Fruit fly (Drosophila melanogaster) whole organism, embryonic: Measurements from ENCODE around the gene M6.
A peak's percentile ranks its signal among the peaks of the same experiment; 100 is the strongest.

Experiments used
- Aef1 ChIP-seq: fragments of 200-800 bp; sonication (Bioruptor generic); IDR thresholded peaks from 3 replicates; pipeline ENCODE4 v1.3.6; 2022; ENCODE audit warnings: missing biosample characterization, missing genetic modification characterization
- Bdp1 ChIP-seq: fragments of 200-800 bp; sonication (Bioruptor generic); optimal IDR thresholded peaks from 3 replicates; lab custom pipeline; 2016; ENCODE audit warnings: missing biosample characterization, missing genetic modification characterization
- CG12744 ChIP-seq: fragments of 200-800 bp; sonication (Bioruptor generic); optimal IDR thresholded peaks from 2 replicates; lab custom pipeline; 2016; ENCODE audit warnings: missing biosample characterization, missing genetic modification characterization
- CG13624 ChIP-seq: fragments of 200-800 bp; sonication (Bioruptor generic); optimal IDR thresholded peaks from 2 replicates; lab custom pipeline; 2016; ENCODE audit warnings: missing biosample characterization, missing genetic modification characterization
- CG14710 ChIP-seq: fragments of 200-800 bp; sonication (Bioruptor generic); optimal IDR thresholded peaks from 3 replicates; lab custom pipeline; 2019; ENCODE audit warnings: missing biosample characterization, mild to moderate bottlenecking, missing genetic modification characterization, moderate library complexity
- CG14965 ChIP-seq: fragments of 200-800 bp; sonication (Bioruptor generic); optimal IDR thresholded peaks from 2 replicates; lab custom pipeline; 2016; ENCODE audit warnings: missing biosample characterization, missing genetic modification characterization, borderline replicate concordance
- CG15479 ChIP-seq: fragments of 200-800 bp; sonication (Bioruptor generic); optimal IDR thresholded peaks from 3 replicates; lab custom pipeline; 2019; ENCODE audit warnings: missing biosample characterization, mild to moderate bottlenecking, missing genetic modification characterization, moderate library complexity
- CG17186 ChIP-seq: fragments of 200-800 bp; sonication (Bioruptor generic); optimal IDR thresholded peaks from 3 replicates; lab custom pipeline; 2017; ENCODE audit warnings: missing biosample characterization, missing genetic modification reagents, missing genetic modification characterization
- CG17568 ChIP-seq: fragments of 200-800 bp; sonication (Bioruptor generic); optimal IDR thresholded peaks from 2 replicates; lab custom pipeline; 2018; ENCODE audit warnings: missing biosample characterization, mild to moderate bottlenecking, missing genetic modification characterization, moderate library complexity
- CG2199 ChIP-seq: fragments of 200-800 bp; sonication (Bioruptor generic); IDR thresholded peaks from 3 replicates; pipeline ENCODE4 v1.3.6; 2022; ENCODE audit warnings: missing biosample characterization, missing genetic modification characterization
- CG2712 ChIP-seq: fragments of 200-800 bp; optimal IDR thresholded peaks from 3 replicates; lab custom pipeline; 2019; ENCODE audit warnings: missing biosample characterization, mild to moderate bottlenecking, missing genetic modification characterization, moderate library complexity
- CG3281 ChIP-seq: fragments of 200-800 bp; sonication (Bioruptor generic); optimal IDR thresholded peaks from 3 replicates; lab custom pipeline; 2017; ENCODE audit warnings: missing biosample characterization, mild to moderate bottlenecking, missing genetic modification characterization
- CG4854 ChIP-seq: fragments of 200-800 bp; sonication (Bioruptor generic); optimal IDR thresholded peaks from 2 replicates; lab custom pipeline; 2016; ENCODE audit warnings: missing biosample characterization, missing genetic modification characterization, inconsistent platforms
- CG6791 ChIP-seq: fragments of 200-800 bp; sonication (Bioruptor generic); IDR thresholded peaks from 3 replicates; pipeline ENCODE4 v1.3.6; 2022; ENCODE audit warnings: missing biosample characterization, missing genetic modification characterization; ENCODE audit not compliant: partially characterized antibody
- CG7745 ChIP-seq: fragments of 200-800 bp; sonication (Bioruptor generic); optimal IDR thresholded peaks from 2 replicates; lab custom pipeline; 2018; ENCODE audit warnings: missing biosample characterization, mild to moderate bottlenecking, missing genetic modification characterization, moderate library complexity
- CG8478 ChIP-seq: fragments of >200 bp; optimal IDR thresholded peaks from 2 replicates; lab custom pipeline; 2018
- CG8944 ChIP-seq: fragments of 200-800 bp; sonication (Bioruptor generic); optimal IDR thresholded peaks from 3 replicates; lab custom pipeline; 2016; ENCODE audit warnings: missing biosample characterization, missing genetic modification characterization
- CoRest ChIP-seq: fragments of 200-800 bp; sonication (Bioruptor generic); optimal IDR thresholded peaks from 3 replicates; lab custom pipeline; 2018; ENCODE audit warnings: missing biosample characterization, mild to moderate bottlenecking, missing genetic modification characterization, moderate library complexity
- Dip2 ChIP-seq: fragments of 200-800 bp; sonication (Bioruptor generic); IDR thresholded peaks from 2 replicates; pipeline ENCODE4 v1.3.6; 2022; ENCODE audit warnings: missing biosample characterization, missing genetic modification characterization
- Dp ChIP-seq: fragments of 200-800 bp; sonication (Bioruptor generic); optimal IDR thresholded peaks from 2 replicates; lab custom pipeline; 2018; ENCODE audit warnings: missing biosample characterization, mild to moderate bottlenecking, missing genetic modification characterization, moderate library complexity
- Ets97D ChIP-seq: fragments of 200-800 bp; sonication (Bioruptor generic); optimal IDR thresholded peaks from 3 replicates; lab custom pipeline; 2016; ENCODE audit warnings: missing biosample characterization, missing genetic modification characterization
- HHEX ChIP-seq: fragments of 200-800 bp; sonication (Bioruptor generic); optimal IDR thresholded peaks from 3 replicates; lab custom pipeline; 2017; ENCODE audit warnings: missing biosample characterization, mild to moderate bottlenecking, missing genetic modification characterization, missing genetic modification reagents
- HLH4C ChIP-seq: fragments of 200-800 bp; sonication (Bioruptor generic); IDR thresholded peaks from 3 replicates; pipeline ENCODE4 v1.3.6; 2022; ENCODE audit warnings: missing biosample characterization, missing genetic modification characterization; ENCODE audit not compliant: partially characterized antibody
- Hr78 ChIP-seq, 2 experiments: fragments of 200-800 bp in 1 of 2; fragments of >200 bp in 1 of 2; sonication (Bioruptor generic) in 1 of 2; optimal IDR thresholded peaks; 2 replicates each; lab custom pipeline; 2017 to 2019; ENCODE audit warnings: missing biosample characterization in 2 of 2, missing genetic modification characterization in 2 of 2, mild to moderate bottlenecking in 1 of 2, moderate library complexity in 1 of 2
- Jarid2 ChIP-seq: fragments of 200-800 bp; sonication (Bioruptor generic); optimal IDR thresholded peaks from 3 replicates; lab custom pipeline; 2017; ENCODE audit warnings: mild to moderate bottlenecking, missing biosample characterization, missing genetic modification reagents, missing genetic modification characterization
- Mes4 ChIP-seq: fragments of 200-800 bp; sonication (Bioruptor generic); optimal IDR thresholded peaks from 2 replicates; lab custom pipeline; 2016; ENCODE audit warnings: missing biosample characterization, missing genetic modification characterization
- NK7.1 ChIP-seq: fragments of 200-800 bp; sonication (Bioruptor generic); optimal IDR thresholded peaks from 3 replicates; lab custom pipeline; 2016; ENCODE audit warnings: missing biosample characterization, missing genetic modification characterization
- Nf-YB ChIP-seq: fragments of 200-800 bp; sonication (Bioruptor generic); optimal IDR thresholded peaks from 3 replicates; lab custom pipeline; 2019; ENCODE audit warnings: missing biosample characterization, mild to moderate bottlenecking, missing genetic modification characterization, moderate library complexity
- Opbp ChIP-seq: fragments of 200-800 bp; sonication (Bioruptor generic); IDR thresholded peaks from 3 replicates; pipeline ENCODE4 v1.3.6; 2022; ENCODE audit warnings: missing biosample characterization, missing genetic modification characterization; ENCODE audit not compliant: partially characterized antibody
- Spps ChIP-seq: fragments of 200-800 bp; sonication (Bioruptor generic); optimal IDR thresholded peaks from 2 replicates; lab custom pipeline; 2018; ENCODE audit warnings: missing biosample characterization, mild to moderate bottlenecking, missing genetic modification characterization
- abd-A ChIP-seq: fragments of 200-800 bp; sonication (Bioruptor generic); optimal IDR thresholded peaks from 3 replicates; lab custom pipeline; 2019; ENCODE audit warnings: missing biosample characterization, mild to moderate bottlenecking, missing genetic modification characterization, moderate library complexity
- cas ChIP-seq: fragments of 200-800 bp; sonication (Bioruptor generic); IDR thresholded peaks from 2 replicates; pipeline ENCODE4 v1.3.6; 2022; ENCODE audit warnings: missing biosample characterization, missing genetic modification characterization
- chif ChIP-seq, 2 experiments: fragments of 200-800 bp; sonication (Bioruptor generic); optimal IDR thresholded peaks; 3 replicates each; lab custom pipeline; 2016; ENCODE audit warnings: missing biosample characterization in 2 of 2, missing genetic modification characterization in 2 of 2
- dmrt99B ChIP-seq: fragments of 200-800 bp; sonication (Bioruptor generic); optimal IDR thresholded peaks from 2 replicates; lab custom pipeline; 2018; ENCODE audit warnings: missing biosample characterization, mild to moderate bottlenecking, missing genetic modification characterization, moderate library complexity
- fd102C ChIP-seq: fragments of 200-800 bp; sonication (Bioruptor generic); optimal IDR thresholded peaks from 2 replicates; lab custom pipeline; 2018; ENCODE audit warnings: missing biosample characterization, mild to moderate bottlenecking, missing genetic modification characterization, moderate library complexity
- gce ChIP-seq: fragments of 200-800 bp; sonication (Bioruptor generic); IDR thresholded peaks from 3 replicates; pipeline ENCODE4 v1.3.6; 2022; ENCODE audit warnings: missing biosample characterization, missing genetic modification characterization
- ham ChIP-seq: fragments of 200-800 bp; sonication (Bioruptor generic); IDR thresholded peaks from 2 replicates; pipeline ENCODE4 v1.3.6; 2022; ENCODE audit warnings: missing biosample characterization, missing genetic modification characterization
- ind ChIP-seq: fragments of 200-800 bp; sonication (Bioruptor generic); optimal IDR thresholded peaks from 3 replicates; lab custom pipeline; 2016; ENCODE audit warnings: missing biosample characterization, missing genetic modification characterization
- jing ChIP-seq: fragments of 200-800 bp; sonication (Bioruptor generic); optimal IDR thresholded peaks from 2 replicates; lab custom pipeline; 2018; ENCODE audit warnings: missing biosample characterization, mild to moderate bottlenecking, missing genetic modification characterization
- lola ChIP-seq, 3 experiments: fragments of >200 bp in 2 of 3; fragments of 200-800 bp in 1 of 3; sonication (Bioruptor generic) in 1 of 3; optimal IDR thresholded peaks; 2 replicates each; lab custom pipeline; 2017 to 2019; ENCODE audit warnings: missing biosample characterization in 3 of 3, missing genetic modification characterization in 3 of 3, mild to moderate bottlenecking in 1 of 3, moderate library complexity in 1 of 3
- luna ChIP-seq: fragments of 200-800 bp; sonication (Bioruptor generic); optimal IDR thresholded peaks from 2 replicates; lab custom pipeline; 2016; ENCODE audit warnings: missing biosample characterization, missing genetic modification characterization
- nmo ChIP-seq: fragments of 200-800 bp; sonication (Bioruptor generic); optimal IDR thresholded peaks from 2 replicates; lab custom pipeline; 2018; ENCODE audit warnings: missing biosample characterization, mild to moderate bottlenecking, missing genetic modification characterization, moderate library complexity
- org-1 ChIP-seq: fragments of 200-800 bp; sonication (Bioruptor generic); optimal IDR thresholded peaks from 2 replicates; lab custom pipeline; 2017; ENCODE audit warnings: missing biosample characterization, missing genetic modification characterization
- pb ChIP-seq: fragments of 200-800 bp; sonication (Bioruptor generic); optimal IDR thresholded peaks from 3 replicates; lab custom pipeline; 2016; ENCODE audit warnings: missing biosample characterization, missing genetic modification characterization
- psq ChIP-seq: fragments of 200-800 bp; sonication (Bioruptor generic); optimal IDR thresholded peaks from 2 replicates; lab custom pipeline; 2017; ENCODE audit warnings: missing biosample characterization, missing genetic modification characterization
- sens ChIP-seq: fragments of 200-800 bp; sonication (Bioruptor generic); peaks from one replicate; lab custom pipeline; 2016; ENCODE audit warnings: missing biosample characterization, missing genetic modification characterization
- stwl ChIP-seq: fragments of 200-800 bp; sonication (Bioruptor generic); optimal IDR thresholded peaks from 3 replicates; lab custom pipeline; 2018; ENCODE audit warnings: missing biosample characterization, mild to moderate bottlenecking, missing genetic modification characterization, moderate library complexity
- tio ChIP-seq: fragments of 200-800 bp; sonication (Bioruptor generic); optimal IDR thresholded peaks from 2 replicates; lab custom pipeline; 2017; ENCODE audit warnings: missing biosample characterization, missing genetic modification characterization, inconsistent platforms
- tup ChIP-seq: fragments of 200-800 bp; sonication (Bioruptor generic); optimal IDR thresholded peaks from 2 replicates; lab custom pipeline; 2016; ENCODE audit warnings: missing biosample characterization, mild to moderate bottlenecking, missing genetic modification characterization, moderate library complexity
- wdn ChIP-seq: fragments of 200-800 bp; sonication (Bioruptor generic); IDR thresholded peaks from 2 replicates; pipeline ENCODE4 v1.3.6; 2022; ENCODE audit warnings: missing biosample characterization, missing genetic modification characterization

M6 gene

dm6 chr3L:21464240-21464639, 43.4 kb upstream of the M6 start (continued):
- TF ChIP-seq Mes4: peak; percentile 9
- TF ChIP-seq CG8478 (lab: Kevin White, UChicago): no peak
- TF ChIP-seq chif (GFP tag; optimal IDR thresholded peaks at IDR 0.05; lab: Kevin White, UChicago): peak; percentile 54 to 62
- TF ChIP-seq nmo (GFP tag; lab: Kevin White, UChicago): peak; percentile 68
- TF ChIP-seq tio: no peak
- TF ChIP-seq Jarid2: peak; percentile 53
- TF ChIP-seq dmrt99B: peak; percentile 56
- peak; percentile 64 for TF ChIP-seq NK7.1
- no peak for TF ChIP-seq ham (GFP tag; lab: Robert Waterston, UW)
- no peak for TF ChIP-seq cas (GFP tag; lab: Robert Waterston, UW)
- TF ChIP-seq CG14710 (tag; lab: Kevin White, UChicago): peak; percentile 92
- TF ChIP-seq psq (GFP tag; lab: Kevin White, UChicago): no peak
- TF ChIP-seq Bdp1 (GFP tag; lab: Kevin White, UChicago): peak; percentile 45
- TF ChIP-seq CG6791 (GFP tag; lab: Robert Waterston, UW): no peak
- peak; percentile 91 for TF ChIP-seq CG7745 (tag; lab: Kevin White, UChicago)
- peak; percentile 63 for TF ChIP-seq CG17186 (GFP tag; lab: Kevin White, UChicago)
- peak; percentile 91 for TF ChIP-seq CG2712 (tag; lab: Kevin White, UChicago)
- TF ChIP-seq sens (GFP tag; lab: Kevin White, UChicago): peak; percentile 96
- TF ChIP-seq CG3281 (GFP tag; lab: Kevin White, UChicago): no peak
- TF ChIP-seq Aef1 (GFP tag; lab: Robert Waterston, UW): no peak
- TF ChIP-seq CG12744 (GFP tag; lab: Kevin White, UChicago): peak; percentile 17
- TF ChIP-seq Dip2 (GFP tag; lab: Robert Waterston, UW): no peak
- peak; percentile 79 for TF ChIP-seq CG17568 (GFP tag; lab: Kevin White, UChicago)
- peak; percentile 8 for TF ChIP-seq CG8944 (GFP tag; lab: Kevin White, UChicago)
- no peak for TF ChIP-seq wdn (GFP tag; lab: Robert Waterston, UW)
- peak; percentile 43; the same call in 2 of the 3 replicates for TF ChIP-seq CG2199 (GFP tag; lab: Robert Waterston, UW)
- peak; percentile 88 for TF ChIP-seq Spps (tag; lab: Kevin White, UChicago)
- no peak for TF ChIP-seq Ets97D (GFP tag; lab: Kevin White, UChicago)
- TF ChIP-seq Opbp (GFP tag; lab: Robert Waterston, UW): no peak
- TF ChIP-seq HHEX (GFP tag; lab: Kevin White, UChicago): peak; percentile 64
- TF ChIP-seq ind (GFP tag; lab: Kevin White, UChicago): no peak
- no peak for TF ChIP-seq HLH4C (GFP tag; lab: Robert Waterston, UW)
- TF ChIP-seq org-1 (GFP tag; lab: Kevin White, UChicago): peak; percentile 81
- no peak for TF ChIP-seq Dp (GFP tag; lab: Kevin White, UChicago)
- TF ChIP-seq gce: peak; percentile 61; the same call in 2 of the 3 replicates
- TF ChIP-seq tup (GFP tag; lab: Kevin White, UChicago): no peak
- peak; percentile 53 for TF ChIP-seq CG4854 (GFP tag; lab: Kevin White, UChicago)
- TF ChIP-seq lola (GFP tag; optimal IDR thresholded peaks at IDR 0.05; lab: Kevin White, UChicago): peak in 1 of 3 experiments; percentile 92
- no peak for TF ChIP-seq stwl (tag; lab: Kevin White, UChicago)
- no peak for TF ChIP-seq pb
- TF ChIP-seq Hr78 (GFP tag; optimal IDR thresholded peaks at IDR 0.05; lab: Kevin White, UChicago): peak in 1 of 2 experiments; percentile 61
- peak; percentile 62 for TF ChIP-seq Nf-YB (GFP tag; lab: Kevin White, UChicago)
- TF ChIP-seq CG14965 (GFP tag; lab: Kevin White, UChicago): peak; percentile 6
- peak; percentile 76 for TF ChIP-seq CoRest (tag; lab: Kevin White, UChicago)
- TF ChIP-seq CG13624 (GFP tag; lab: Kevin White, UChicago): no peak
- TF ChIP-seq fd102C (GFP tag; lab: Kevin White, UChicago): peak; percentile 100
- TF ChIP-seq abd-A (tag; lab: Kevin White, UChicago): no peak
- TF ChIP-seq luna (GFP tag; lab: Kevin White, UChicago): no peak
- peak; percentile 91 for TF ChIP-seq CG15479 (GFP tag; lab: Kevin White, UChicago)
- no peak for TF ChIP-seq jing (GFP tag; lab: Kevin White, UChicago)
